Fruit fly (Drosophila melanogaster) whole organism, embryonic: ENCODE results near the gene Usp10.

Source experiments
- ATbp ChIP-seq: fragments of 200-800 bp; sonication (Bioruptor generic); optimal IDR thresholded peaks from 2 replicates; lab custom pipeline; 2017; ENCODE audit warnings: missing biosample characterization, mild to moderate bottlenecking, missing genetic modification characterization, missing genetic modification reagents
- Adf1 ChIP-seq: fragments of 200-800 bp; sonication (Bioruptor generic); IDR thresholded peaks from 2 replicates; pipeline ENCODE4 v1.3.6; 2022; ENCODE audit warnings: missing biosample characterization, missing genetic modification characterization
- Atf-2 ChIP-seq: fragments of 200-800 bp; sonication (Bioruptor generic); optimal IDR thresholded peaks from 2 replicates; lab custom pipeline; 2016; ENCODE audit warnings: missing biosample characterization, missing genetic modification characterization
- Bgb ChIP-seq: fragments of 200-800 bp; sonication (Bioruptor generic); IDR thresholded peaks from 2 replicates; pipeline ENCODE4 v1.3.6; 2022; ENCODE audit warnings: missing biosample characterization, missing genetic modification characterization; ENCODE audit not compliant: partially characterized antibody
- BtbVII ChIP-seq: fragments of 200-800 bp; sonication (Bioruptor generic); optimal IDR thresholded peaks from 3 replicates; lab custom pipeline; 2017; ENCODE audit warnings: missing biosample characterization, mild to moderate bottlenecking, missing genetic modification characterization
- CG10267 ChIP-seq: fragments of 200-800 bp; sonication (Bioruptor generic); optimal IDR thresholded peaks from 2 replicates; lab custom pipeline; 2018; ENCODE audit warnings: missing biosample characterization, mild to moderate bottlenecking, missing genetic modification characterization, moderate library complexity
- CG10274 ChIP-seq: fragments of 200-800 bp; sonication (Bioruptor generic); optimal IDR thresholded peaks from 3 replicates; lab custom pipeline; 2017; ENCODE audit warnings: missing biosample characterization, mild to moderate bottlenecking, missing genetic modification characterization
- CG10321 ChIP-seq: fragments of 200-800 bp; sonication (Bioruptor generic); IDR thresholded peaks from 2 replicates; pipeline ENCODE4 v1.3.6; 2022; ENCODE audit warnings: missing biosample characterization, missing genetic modification characterization
- CG10462 ChIP-seq: fragments of 200-800 bp; sonication (Bioruptor generic); optimal IDR thresholded peaks from 2 replicates; lab custom pipeline; 2016; ENCODE audit warnings: missing biosample characterization, missing genetic modification characterization
- CG11093 ChIP-seq: fragments of 200-800 bp; sonication (Bioruptor generic); IDR thresholded peaks from 3 replicates; pipeline ENCODE4 v1.3.6; 2022; ENCODE audit warnings: missing biosample characterization, missing genetic modification characterization
- CG1233 ChIP-seq: fragments of 200-800 bp; sonication (Bioruptor generic); optimal IDR thresholded peaks from 4 replicates; lab custom pipeline; 2018; ENCODE audit warnings: missing biosample characterization, mild to moderate bottlenecking, missing genetic modification characterization
- CG13624 ChIP-seq: fragments of 200-800 bp; sonication (Bioruptor generic); optimal IDR thresholded peaks from 2 replicates; lab custom pipeline; 2016; ENCODE audit warnings: missing biosample characterization, missing genetic modification characterization
- CG15011 ChIP-seq: fragments of 200-800 bp; sonication (Bioruptor generic); optimal IDR thresholded peaks from 3 replicates; lab custom pipeline; 2018; ENCODE audit warnings: missing biosample characterization, mild to moderate bottlenecking, missing genetic modification characterization
- CG16863 ChIP-seq: fragments of 200-800 bp; sonication (Bioruptor generic); optimal IDR thresholded peaks from 3 replicates; lab custom pipeline; 2016; ENCODE audit warnings: missing biosample characterization, missing genetic modification characterization
- CG17359 ChIP-seq: fragments of 200-800 bp; sonication (Bioruptor generic); optimal IDR thresholded peaks from 3 replicates; lab custom pipeline; 2018; ENCODE audit warnings: missing biosample characterization, mild to moderate bottlenecking, missing genetic modification characterization, moderate library complexity
- CG1792 ChIP-seq: fragments of 200-800 bp; sonication (Bioruptor generic); optimal IDR thresholded peaks from 2 replicates; lab custom pipeline; 2016; ENCODE audit warnings: missing biosample characterization, missing genetic modification characterization
- CG31388 ChIP-seq: fragments of 200-800 bp; sonication (Bioruptor generic); optimal IDR thresholded peaks from 2 replicates; lab custom pipeline; 2016; ENCODE audit warnings: missing biosample characterization, missing genetic modification characterization
- CG31441 ChIP-seq: fragments of 200-800 bp; sonication (Bioruptor generic); IDR thresholded peaks from 2 replicates; pipeline ENCODE4 v1.3.6; 2022; ENCODE audit warnings: missing biosample characterization, missing genetic modification characterization
- CG32767 ChIP-seq: fragments of 200-800 bp; sonication (Bioruptor generic); IDR thresholded peaks from 2 replicates; pipeline ENCODE4 v1.3.6; 2022; ENCODE audit warnings: missing biosample characterization, missing genetic modification characterization
- CG34376 ChIP-seq: fragments of 200-800 bp; sonication (Bioruptor generic); optimal IDR thresholded peaks from 2 replicates; lab custom pipeline; 2018; ENCODE audit warnings: missing biosample characterization, mild to moderate bottlenecking, missing genetic modification characterization
- CG6272 ChIP-seq: fragments of 200-800 bp; sonication (Bioruptor generic); IDR thresholded peaks from 2 replicates; pipeline ENCODE4 v1.3.6; 2022; ENCODE audit warnings: missing biosample characterization, missing genetic modification characterization
- CG7786 ChIP-seq: fragments of 200-800 bp; sonication (Bioruptor generic); optimal IDR thresholded peaks from 2 replicates; lab custom pipeline; 2016; ENCODE audit warnings: missing biosample characterization, missing genetic modification characterization
- CG9727 ChIP-seq: fragments of 200-800 bp; sonication (Bioruptor generic); optimal IDR thresholded peaks from 3 replicates; lab custom pipeline; 2017; ENCODE audit warnings: missing biosample characterization, mild to moderate bottlenecking, missing genetic modification characterization
- CkIIα-i1 ChIP-seq: fragments of 200-800 bp; sonication (Bioruptor generic); IDR thresholded peaks from 2 replicates; pipeline ENCODE4 v1.3.6; 2022; ENCODE audit warnings: missing biosample characterization, missing genetic modification characterization
- Deaf1 ChIP-seq: fragments of 200-800 bp; optimal IDR thresholded peaks from 3 replicates; lab custom pipeline; 2019; ENCODE audit warnings: missing biosample characterization, mild to moderate bottlenecking, missing genetic modification characterization, moderate library complexity
- Ets65A ChIP-seq: fragments of 200-800 bp; sonication (Bioruptor generic); peaks from one replicate; lab custom pipeline; 2016; ENCODE audit warnings: missing biosample characterization, missing genetic modification characterization
- HmgZ ChIP-seq: fragments of 200-800 bp; sonication (Bioruptor generic); optimal IDR thresholded peaks from 2 replicates; lab custom pipeline; 2018; ENCODE audit warnings: missing biosample characterization, mild to moderate bottlenecking, missing genetic modification characterization
- Hr39 ChIP-seq: fragments of >200 bp; optimal IDR thresholded peaks from 2 replicates; lab custom pipeline; 2017
- Nf-YA ChIP-seq: fragments of 200-800 bp; sonication (Bioruptor generic); IDR thresholded peaks from 2 replicates; pipeline ENCODE4 v1.3.6; 2022; ENCODE audit warnings: missing biosample characterization, missing genetic modification characterization
- Opbp ChIP-seq: fragments of 200-800 bp; sonication (Bioruptor generic); IDR thresholded peaks from 3 replicates; pipeline ENCODE4 v1.3.6; 2022; ENCODE audit warnings: missing biosample characterization, missing genetic modification characterization; ENCODE audit not compliant: partially characterized antibody
- Poxn ChIP-seq: fragments of 200-800 bp; sonication (Bioruptor generic); IDR thresholded peaks from 2 replicates; pipeline ENCODE4 v1.3.6; 2022; ENCODE audit warnings: missing biosample characterization, missing genetic modification characterization
- Rfx ChIP-seq: fragments of 200-800 bp; sonication (Bioruptor generic); IDR thresholded peaks from 2 replicates; pipeline ENCODE4 v1.3.6; 2022; ENCODE audit warnings: missing biosample characterization, missing genetic modification characterization
- Six4 ChIP-seq: fragments of 200-800 bp; sonication (Bioruptor generic); optimal IDR thresholded peaks from 2 replicates; lab custom pipeline; 2016; ENCODE audit warnings: missing biosample characterization, missing genetic modification characterization
- TFAM ChIP-seq: fragments of 200-800 bp; sonication (Bioruptor generic); optimal IDR thresholded peaks from 2 replicates; lab custom pipeline; 2017; ENCODE audit warnings: missing biosample characterization, missing genetic modification characterization, inconsistent platforms
- YL-1 ChIP-seq: fragments of 200-800 bp; sonication (Bioruptor generic); optimal IDR thresholded peaks from 3 replicates; lab custom pipeline; 2017; ENCODE audit warnings: missing biosample characterization, mild to moderate bottlenecking, missing genetic modification characterization
- aop ChIP-seq: fragments of 200-800 bp; sonication (Bioruptor generic); IDR thresholded peaks from 2 replicates; pipeline ENCODE4 v1.3.6; 2022; ENCODE audit warnings: missing biosample characterization, missing genetic modification characterization
- br ChIP-seq: fragments of >200 bp; optimal IDR thresholded peaks from 2 replicates; lab custom pipeline; 2017
- chinmo ChIP-seq: fragments of 200-800 bp; sonication (Bioruptor generic); IDR thresholded peaks from 4 replicates; pipeline ENCODE4 v1.3.6; 2022; ENCODE audit warnings: missing biosample characterization, missing genetic modification characterization; ENCODE audit not compliant: partially characterized antibody
- corto ChIP-seq: fragments of 200-800 bp; sonication (Bioruptor generic); optimal IDR thresholded peaks from 2 replicates; lab custom pipeline; 2016; ENCODE audit warnings: missing biosample characterization, mild to moderate bottlenecking, missing genetic modification characterization, moderate library complexity
- dmrt11E ChIP-seq: fragments of 200-800 bp; sonication (Bioruptor generic); optimal IDR thresholded peaks from 3 replicates; lab custom pipeline; 2018; ENCODE audit warnings: missing biosample characterization, mild to moderate bottlenecking, missing genetic modification characterization, moderate library complexity
- dmrt99B ChIP-seq: fragments of 200-800 bp; sonication (Bioruptor generic); optimal IDR thresholded peaks from 2 replicates; lab custom pipeline; 2018; ENCODE audit warnings: missing biosample characterization, mild to moderate bottlenecking, missing genetic modification characterization, moderate library complexity
- exex ChIP-seq: fragments of 200-800 bp; sonication (Bioruptor generic); optimal IDR thresholded peaks from 4 replicates; lab custom pipeline; 2018; ENCODE audit warnings: missing biosample characterization, mild to moderate bottlenecking, missing genetic modification characterization, moderate library complexity
- lola ChIP-seq, 3 experiments: fragments of >200 bp in 2 of 3; fragments of 200-800 bp in 1 of 3; sonication (Bioruptor generic) in 1 of 3; optimal IDR thresholded peaks; 2 replicates each; lab custom pipeline; 2017 to 2019; ENCODE audit warnings: missing biosample characterization in 3 of 3, missing genetic modification characterization in 3 of 3, mild to moderate bottlenecking in 1 of 3, moderate library complexity in 1 of 3
- nmo ChIP-seq: fragments of 200-800 bp; sonication (Bioruptor generic); optimal IDR thresholded peaks from 2 replicates; lab custom pipeline; 2018; ENCODE audit warnings: missing biosample characterization, mild to moderate bottlenecking, missing genetic modification characterization, moderate library complexity
- onecut ChIP-seq: fragments of 200-800 bp; sonication (Bioruptor generic); IDR thresholded peaks from 2 replicates; pipeline ENCODE4 v1.3.6; 2022; ENCODE audit warnings: missing biosample characterization, missing genetic modification characterization
- ranshi ChIP-seq: fragments of 200-800 bp; sonication (Bioruptor generic); IDR thresholded peaks from 2 replicates; pipeline ENCODE4 v1.3.6; 2022; ENCODE audit warnings: missing biosample characterization, missing genetic modification characterization
- rib ChIP-seq: fragments of 200-800 bp; sonication (Bioruptor generic); IDR thresholded peaks from 2 replicates; pipeline ENCODE4 v1.3.6; 2022; ENCODE audit warnings: missing biosample characterization, missing genetic modification characterization
- row ChIP-seq: fragments of 200-800 bp; sonication (Bioruptor generic); IDR thresholded peaks from 3 replicates; pipeline ENCODE4 v1.3.6; 2022; ENCODE audit warnings: missing biosample characterization, missing genetic modification characterization
- tap ChIP-seq: fragments of 200-800 bp; optimal IDR thresholded peaks from 3 replicates; lab custom pipeline; 2019; ENCODE audit warnings: missing biosample characterization, mild to moderate bottlenecking, missing genetic modification characterization, moderate library complexity
- vfl ChIP-seq: fragments of 200-800 bp; sonication (Bioruptor generic); optimal IDR thresholded peaks from 2 replicates; lab custom pipeline; 2016; ENCODE audit warnings: missing biosample characterization, missing genetic modification characterization
- wdn ChIP-seq: fragments of 200-800 bp; sonication (Bioruptor generic); IDR thresholded peaks from 2 replicates; pipeline ENCODE4 v1.3.6; 2022; ENCODE audit warnings: missing biosample characterization, missing genetic modification characterization
- zfh2 ChIP-seq: fragments of 200-800 bp; sonication (Bioruptor generic); optimal IDR thresholded peaks from 2 replicates; lab custom pipeline; 2016; ENCODE audit warnings: missing biosample characterization, missing genetic modification characterization

The Usp10 gene

DNA sequence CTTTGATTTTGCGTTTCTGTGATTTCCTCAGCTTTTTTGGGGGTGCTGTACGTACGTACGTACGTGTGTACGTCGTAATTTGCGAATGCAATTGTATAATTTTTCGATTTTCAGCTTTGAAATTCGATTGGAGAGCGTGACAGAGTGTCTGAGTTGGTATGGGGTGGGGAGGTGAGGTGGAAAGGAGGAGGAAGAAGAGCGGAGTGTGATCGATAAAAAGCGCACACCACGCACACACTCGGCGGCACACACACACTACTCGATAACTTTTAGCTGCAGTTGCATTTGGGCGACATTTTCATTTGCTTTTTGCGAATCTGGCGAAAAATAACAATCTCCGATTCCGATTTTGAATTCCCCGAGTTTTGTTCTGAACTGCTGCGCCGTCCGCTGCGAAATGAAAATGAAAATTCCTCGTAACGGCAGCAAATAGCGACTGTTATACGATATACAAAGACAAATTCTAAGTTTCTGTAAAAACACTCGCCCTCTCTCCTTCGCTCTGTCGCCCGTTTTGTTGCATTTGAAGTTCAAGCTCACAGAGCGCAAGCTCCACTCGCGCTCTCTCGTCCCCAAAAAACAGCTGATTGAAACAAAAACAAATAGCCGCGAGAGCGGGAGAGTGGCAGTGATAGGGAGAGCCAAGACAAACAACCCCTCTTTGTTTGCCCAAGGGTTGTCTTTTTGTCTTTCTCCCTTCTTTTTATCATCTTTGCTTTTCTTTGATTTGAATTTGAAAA is 10.0 kb downstream of the Usp10 start, which contains the start of gene CG13907 (continued):
- TF ChIP-seq CG10267 (tag; lab: Kevin White, UChicago) (no peak), Bgb (no peak), CG16863 (GFP tag; lab: Kevin White, UChicago) (no peak), ATbp (GFP tag; lab: Kevin White, UChicago) (peak; percentile 47), CG9727 (GFP tag; lab: Kevin White, UChicago) (no peak), lola (GFP tag; optimal IDR thresholded peaks at IDR 0.05; lab: Kevin White, UChicago) (no peak), CG10274 (GFP tag; lab: Kevin White, UChicago) (no peak), CkIIα-i1 (GFP tag; lab: Robert Waterston, UW) (no peak), CG15011 (no peak), CG17359 (no peak), CG31388 (no peak), vfl (GFP tag; lab: Kevin White, UChicago) (no peak), nmo (no peak), CG1792 (GFP tag; lab: Kevin White, UChicago) (no peak), CG11093 (GFP tag; lab: Robert Waterston, UW) (no peak), rib (GFP tag; lab: Robert Waterston, UW) (no peak), BtbVII (no peak), CG32767 (0 out of 2 replicates have a peak, but pooled peaks have one; percentile 16), tap (no peak), Nf-YA (GFP tag; lab: Robert Waterston, UW) (no peak), dmrt99B (tag; lab: Kevin White, UChicago) (no peak), Opbp (GFP tag; lab: Robert Waterston, UW) (no peak), CG34376 (no peak), dmrt11E (tag; lab: Kevin White, UChicago) (no peak), wdn (GFP tag; lab: Robert Waterston, UW) (no peak), Deaf1 (tag; lab: Kevin White, UChicago) (no peak), exex (no peak), onecut (GFP tag; lab: Robert Waterston, UW) (peak; percentile 63), CG31441 (GFP tag; lab: Robert Waterston, UW) (no peak), Adf1 (0 out of 2 replicates have a peak, but pooled peaks have one; percentile 5), Poxn (GFP tag; lab: Robert Waterston, UW) (no peak), Six4 (GFP tag; lab: Kevin White, UChicago) (no peak), Rfx (GFP tag; lab: Robert Waterston, UW) (no peak), zfh2 (no peak), row (no peak), TFAM (GFP tag; lab: Kevin White, UChicago) (no peak), CG10321 (no peak), Hr39 (no peak), CG10462 (no peak), aop (GFP tag; lab: Robert Waterston, UW) (no peak), chinmo (peak; percentile 82), CG7786 (GFP tag; lab: Kevin White, UChicago) (no peak), YL-1 (GFP tag; lab: Kevin White, UChicago) (no peak), CG1233 (GFP tag; lab: Kevin White, UChicago) (no peak), Atf-2 (GFP tag; lab: Kevin White, UChicago) (no peak), corto (GFP tag; lab: Kevin White, UChicago) (no peak), br (lab: Kevin White, UChicago) (no peak), CG6272 (GFP tag; lab: Robert Waterston, UW) (no peak), Ets65A (GFP tag; lab: Kevin White, UChicago) (no peak), HmgZ (tag; lab: Kevin White, UChicago) (no peak), ranshi (GFP tag; lab: Robert Waterston, UW) (no peak), CG13624 (GFP tag; lab: Kevin White, UChicago) (no peak)
